Fruit fly (Drosophila melanogaster) whole organism, embryonic: Measurements from ENCODE around the gene Mst85C.

Experiments
- CG10209 ChIP-seq: fragments of 200-800 bp; sonication (Bioruptor generic); optimal IDR thresholded peaks from 3 replicates; lab custom pipeline; 2017; ENCODE audit warnings: missing biosample characterization, mild to moderate bottlenecking, missing genetic modification characterization, missing genetic modification reagents
- CG10267 ChIP-seq: fragments of 200-800 bp; sonication (Bioruptor generic); optimal IDR thresholded peaks from 2 replicates; lab custom pipeline; 2018; ENCODE audit warnings: missing biosample characterization, mild to moderate bottlenecking, missing genetic modification characterization, moderate library complexity
- CG10274 ChIP-seq: fragments of 200-800 bp; sonication (Bioruptor generic); optimal IDR thresholded peaks from 3 replicates; lab custom pipeline; 2017; ENCODE audit warnings: missing biosample characterization, mild to moderate bottlenecking, missing genetic modification characterization
- CG11398 ChIP-seq: fragments of 200-800 bp; sonication (Bioruptor generic); optimal IDR thresholded peaks from 2 replicates; lab custom pipeline; 2016; ENCODE audit warnings: missing biosample characterization, missing genetic modification characterization
- CG11560 ChIP-seq: fragments of 200-800 bp; sonication (Bioruptor generic); IDR thresholded peaks from 3 replicates; pipeline ENCODE4 v1.3.6; 2022; ENCODE audit warnings: missing biosample characterization, missing genetic modification characterization
- CG12219 ChIP-seq: fragments of 200-800 bp; sonication (Bioruptor generic); optimal IDR thresholded peaks from 3 replicates; lab custom pipeline; 2018; ENCODE audit warnings: missing biosample characterization, mild to moderate bottlenecking, missing genetic modification characterization
- CG12659 ChIP-seq: fragments of 200-800 bp; sonication (Bioruptor generic); optimal IDR thresholded peaks from 3 replicates; lab custom pipeline; 2017; ENCODE audit warnings: mild to moderate bottlenecking, missing biosample characterization, missing genetic modification reagents, missing genetic modification characterization
- CG15514 ChIP-seq: fragments of 200-800 bp; sonication (Bioruptor generic); optimal IDR thresholded peaks from 3 replicates; lab custom pipeline; 2017; ENCODE audit warnings: missing biosample characterization, missing genetic modification characterization, mild to moderate bottlenecking, moderate library complexity, missing genetic modification reagents
- CG15601 ChIP-seq: fragments of 200-800 bp; sonication (Bioruptor generic); optimal IDR thresholded peaks from 3 replicates; lab custom pipeline; 2019; ENCODE audit warnings: missing biosample characterization, mild to moderate bottlenecking, missing genetic modification characterization, moderate library complexity
- CG1602 ChIP-seq: fragments of 200-800 bp; sonication (Bioruptor generic); optimal IDR thresholded peaks from 3 replicates; lab custom pipeline; 2016; ENCODE audit warnings: missing biosample characterization, missing genetic modification characterization
- CG17186 ChIP-seq: fragments of 200-800 bp; sonication (Bioruptor generic); optimal IDR thresholded peaks from 3 replicates; lab custom pipeline; 2017; ENCODE audit warnings: missing biosample characterization, missing genetic modification reagents, missing genetic modification characterization
- CG17359 ChIP-seq: fragments of 200-800 bp; sonication (Bioruptor generic); optimal IDR thresholded peaks from 3 replicates; lab custom pipeline; 2018; ENCODE audit warnings: missing biosample characterization, mild to moderate bottlenecking, missing genetic modification characterization, moderate library complexity
- CG2875 ChIP-seq: fragments of 200-800 bp; sonication (Bioruptor generic); optimal IDR thresholded peaks from 2 replicates; lab custom pipeline; 2017; ENCODE audit warnings: missing biosample characterization, mild to moderate bottlenecking, missing genetic modification characterization, missing genetic modification reagents
- CG3726 ChIP-seq: fragments of 200-800 bp; sonication (Bioruptor generic); IDR thresholded peaks from 3 replicates; pipeline ENCODE4, ENCODE4 v1.3.6; 2022; ENCODE audit warnings: missing biosample characterization, missing genetic modification characterization
- CG3995 ChIP-seq: fragments of 200-800 bp; sonication (Bioruptor generic); optimal IDR thresholded peaks from 3 replicates; lab custom pipeline; 2016; ENCODE audit warnings: missing biosample characterization, missing genetic modification characterization
- CG4328 ChIP-seq: fragments of 200-800 bp; sonication (Bioruptor generic); optimal IDR thresholded peaks from 3 replicates; lab custom pipeline; 2017; ENCODE audit warnings: missing biosample characterization, missing genetic modification reagents, missing genetic modification characterization
- CG4424 ChIP-seq: fragments of 200-800 bp; sonication (Bioruptor generic); optimal IDR thresholded peaks from 3 replicates; lab custom pipeline; 2016; ENCODE audit warnings: missing biosample characterization, missing genetic modification characterization
- CG4617 ChIP-seq: fragments of 200-800 bp; sonication (Bioruptor generic); optimal IDR thresholded peaks from 3 replicates; lab custom pipeline; 2016; ENCODE audit warnings: missing biosample characterization, missing genetic modification characterization, borderline replicate concordance
- CG4707 ChIP-seq: fragments of 200-800 bp; sonication (Bioruptor generic); optimal IDR thresholded peaks from 2 replicates; lab custom pipeline; 2018; ENCODE audit warnings: missing biosample characterization, mild to moderate bottlenecking, missing genetic modification characterization, moderate library complexity
- CG6272 ChIP-seq: fragments of 200-800 bp; sonication (Bioruptor generic); IDR thresholded peaks from 2 replicates; pipeline ENCODE4 v1.3.6; 2022; ENCODE audit warnings: missing biosample characterization, missing genetic modification characterization
- CG8478 ChIP-seq: fragments of >200 bp; optimal IDR thresholded peaks from 2 replicates; lab custom pipeline; 2018
- Dfd ChIP-seq, 2 experiments: fragments of >200 bp; optimal IDR thresholded peaks; 2 replicates each; lab custom pipeline; 2017; ENCODE audit warnings: missing biosample characterization in 2 of 2, missing genetic modification characterization in 2 of 2
- Dp ChIP-seq: fragments of 200-800 bp; sonication (Bioruptor generic); optimal IDR thresholded peaks from 2 replicates; lab custom pipeline; 2018; ENCODE audit warnings: missing biosample characterization, mild to moderate bottlenecking, missing genetic modification characterization, moderate library complexity
- E2f2 ChIP-seq: fragments of 200-800 bp; sonication (Bioruptor generic); IDR thresholded peaks from 2 replicates; pipeline ENCODE4 v1.3.6; 2022; ENCODE audit warnings: missing biosample characterization, missing genetic modification characterization
- Hsf ChIP-seq: fragments of 200-800 bp; sonication (Bioruptor generic); optimal IDR thresholded peaks from 3 replicates; lab custom pipeline; 2016; ENCODE audit warnings: missing biosample characterization, missing genetic modification characterization
- Kr ChIP-seq: fragments of 200-800 bp; sonication (Bioruptor generic); optimal IDR thresholded peaks from 2 replicates; lab custom pipeline; 2017; ENCODE audit warnings: missing biosample characterization, mild to moderate bottlenecking, missing genetic modification characterization
- TFAM ChIP-seq: fragments of 200-800 bp; sonication (Bioruptor generic); optimal IDR thresholded peaks from 2 replicates; lab custom pipeline; 2017; ENCODE audit warnings: missing biosample characterization, missing genetic modification characterization, inconsistent platforms
- YL-1 ChIP-seq: fragments of 200-800 bp; sonication (Bioruptor generic); optimal IDR thresholded peaks from 3 replicates; lab custom pipeline; 2017; ENCODE audit warnings: missing biosample characterization, mild to moderate bottlenecking, missing genetic modification characterization
- aop ChIP-seq: fragments of 200-800 bp; sonication (Bioruptor generic); IDR thresholded peaks from 2 replicates; pipeline ENCODE4 v1.3.6; 2022; ENCODE audit warnings: missing biosample characterization, missing genetic modification characterization
- br ChIP-seq: fragments of >200 bp; optimal IDR thresholded peaks from 2 replicates; lab custom pipeline; 2017
- chinmo ChIP-seq: fragments of 200-800 bp; sonication (Bioruptor generic); IDR thresholded peaks from 4 replicates; pipeline ENCODE4 v1.3.6; 2022; ENCODE audit warnings: missing biosample characterization, missing genetic modification characterization; ENCODE audit not compliant: partially characterized antibody
- da ChIP-seq: fragments of 200-800 bp; sonication (Bioruptor generic); optimal IDR thresholded peaks from 2 replicates; lab custom pipeline; 2016; ENCODE audit warnings: missing biosample characterization, missing genetic modification characterization
- disco-r ChIP-seq: fragments of 200-800 bp; sonication (Bioruptor generic); optimal IDR thresholded peaks from 2 replicates; lab custom pipeline; 2016; ENCODE audit warnings: missing biosample characterization, missing genetic modification characterization
- emc ChIP-seq: fragments of 200-800 bp; sonication (Bioruptor generic); optimal IDR thresholded peaks from 2 replicates; lab custom pipeline; 2016; ENCODE audit warnings: missing biosample characterization, missing genetic modification characterization
- ems ChIP-seq: fragments of 200-800 bp; sonication (Bioruptor generic); optimal IDR thresholded peaks from 3 replicates; lab custom pipeline; 2016; ENCODE audit warnings: missing biosample characterization, missing genetic modification characterization
- ewg ChIP-seq: fragments of 200-800 bp; sonication (Bioruptor generic); optimal IDR thresholded peaks from 3 replicates; lab custom pipeline; 2017; ENCODE audit warnings: mild to moderate bottlenecking, missing biosample characterization, missing genetic modification reagents, missing genetic modification characterization
- fd102C ChIP-seq: fragments of 200-800 bp; sonication (Bioruptor generic); optimal IDR thresholded peaks from 2 replicates; lab custom pipeline; 2018; ENCODE audit warnings: missing biosample characterization, mild to moderate bottlenecking, missing genetic modification characterization, moderate library complexity
- insv ChIP-seq, 2 experiments: fragments of 200-800 bp; sonication (Bioruptor generic); optimal IDR thresholded peaks; 3 replicates each; lab custom pipeline; 2016 to 2018; ENCODE audit warnings: missing biosample characterization in 2 of 2, missing genetic modification characterization in 2 of 2
- jumu ChIP-seq: fragments of 200-800 bp; sonication (Bioruptor generic); optimal IDR thresholded peaks from 3 replicates; lab custom pipeline; 2016; ENCODE audit warnings: missing biosample characterization, missing genetic modification characterization
- kay ChIP-seq: fragments of 200-800 bp; sonication (Bioruptor generic); optimal IDR thresholded peaks from 2 replicates; lab custom pipeline; 2016; ENCODE audit warnings: missing biosample characterization, missing genetic modification characterization
- lilli ChIP-seq: fragments of 200-800 bp; sonication (Bioruptor generic); optimal IDR thresholded peaks from 3 replicates; lab custom pipeline; 2016; ENCODE audit warnings: missing biosample characterization, missing genetic modification characterization
- luna ChIP-seq: fragments of 200-800 bp; sonication (Bioruptor generic); optimal IDR thresholded peaks from 2 replicates; lab custom pipeline; 2016; ENCODE audit warnings: missing biosample characterization, missing genetic modification characterization
- maf-S ChIP-seq: fragments of 200-800 bp; sonication (Bioruptor generic); optimal IDR thresholded peaks from 2 replicates; lab custom pipeline; 2016; ENCODE audit warnings: missing biosample characterization, missing genetic modification characterization
- nau ChIP-seq: fragments of 200-800 bp; sonication (Bioruptor generic); optimal IDR thresholded peaks from 3 replicates; lab custom pipeline; 2017; ENCODE audit warnings: missing biosample characterization, mild to moderate bottlenecking, missing genetic modification characterization, missing genetic modification reagents
- pita ChIP-seq: fragments of 200-800 bp; sonication (Bioruptor generic); optimal IDR thresholded peaks from 2 replicates; lab custom pipeline; 2017; ENCODE audit warnings: missing biosample characterization, mild to moderate bottlenecking, missing genetic modification characterization
- pnt ChIP-seq: fragments of 200-800 bp; sonication (Bioruptor generic); optimal IDR thresholded peaks from 3 replicates; lab custom pipeline; 2016; ENCODE audit warnings: missing biosample characterization, missing genetic modification characterization
- prd ChIP-seq, 3 experiments: fragments of >200 bp in 2 of 3; fragments of 200-800 bp in 1 of 3; sonication (Bioruptor generic) in 1 of 3; optimal IDR thresholded peaks in 2 of 3; IDR thresholded peaks in 1 of 3; 2 replicates in 2 of 3; 3 replicates in 1 of 3; pipeline versions ENCODE4 v1.3.6 to Lab custom; 2017 to 2022; ENCODE audit warnings: missing biosample characterization in 1 of 3, missing genetic modification characterization in 1 of 3
- sd ChIP-seq: fragments of 200-800 bp; sonication (Bioruptor generic); optimal IDR thresholded peaks from 3 replicates; lab custom pipeline; 2018; ENCODE audit warnings: missing biosample characterization, mild to moderate bottlenecking, missing genetic modification characterization, moderate library complexity
- sim ChIP-seq: fragments of 200-800 bp; sonication (Bioruptor generic); IDR thresholded peaks from 2 replicates; pipeline ENCODE4 v1.3.6; 2022; ENCODE audit warnings: missing biosample characterization, missing genetic modification characterization
- toy ChIP-seq: fragments of 200-800 bp; sonication (Bioruptor generic); IDR thresholded peaks from 2 replicates; pipeline ENCODE4 v1.3.6; 2022; ENCODE audit warnings: missing biosample characterization, missing genetic modification characterization
- trh ChIP-seq: fragments of 200-800 bp; sonication (Bioruptor generic); optimal IDR thresholded peaks from 2 replicates; lab custom pipeline; 2016; ENCODE audit warnings: missing biosample characterization, missing genetic modification characterization
- wek ChIP-seq: fragments of 200-800 bp; sonication (Bioruptor generic); optimal IDR thresholded peaks from 3 replicates; lab custom pipeline; 2018; ENCODE audit warnings: missing biosample characterization, mild to moderate bottlenecking, missing genetic modification characterization, moderate library complexity

Mst85C gene

DNA sequence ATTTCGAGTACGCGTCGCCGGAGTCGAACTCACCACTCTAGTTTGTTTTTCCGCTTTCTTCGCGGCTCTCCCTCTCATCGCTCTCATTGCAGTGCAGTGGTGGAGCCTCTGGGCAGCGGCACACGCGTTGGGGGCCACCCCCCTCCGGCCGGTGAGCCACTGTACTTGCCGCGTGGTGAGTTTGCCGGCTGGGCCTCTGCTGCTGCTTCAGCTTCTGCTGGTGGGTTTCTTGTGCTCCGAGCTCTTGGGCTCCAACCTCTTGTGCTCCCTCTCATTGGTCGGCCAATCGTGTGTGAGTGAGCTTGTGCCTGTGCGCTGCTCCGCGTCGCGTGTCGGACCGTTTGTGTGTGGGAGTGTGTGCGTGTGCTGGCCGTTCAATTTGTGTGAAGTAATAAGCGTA is 4.6 kb downstream of the Mst85C start (continued):
- TF ChIP-seq CG4707 (peak; percentile 42), CG6272 (peak; percentile 58; the same call in 1 of the 2 replicates), Dfd (GFP tag; optimal IDR thresholded peaks at IDR 0.05; lab: Kevin White, UChicago) (no peak), CG17359 (peak; percentile 48), CG10209 (GFP tag; lab: Kevin White, UChicago) (peak; percentile 15), kay (peak; percentile 82), br (lab: Kevin White, UChicago) (no peak), nau (GFP tag; lab: Kevin White, UChicago) (peak; percentile 62), trh (no peak), sd (tag; lab: Kevin White, UChicago) (peak; percentile 51), emc (GFP tag; lab: Kevin White, UChicago) (no peak), CG10267 (no peak), da (peak; percentile 46), CG17186 (no peak), sim (GFP tag; lab: Robert Waterston, UW) (no peak), ems (peak; percentile 62), CG10274 (GFP tag; lab: Kevin White, UChicago) (no peak), CG2875 (no peak), CG8478 (no peak), CG12219 (GFP tag; lab: Kevin White, UChicago) (peak; percentile 50), ewg (no peak), Kr (GFP tag; lab: Kevin White, UChicago) (no peak), maf-S (GFP tag; lab: Kevin White, UChicago) (peak; percentile 73), wek (GFP tag; lab: Kevin White, UChicago) (peak; percentile 51), pnt (peak; percentile 57), CG11398 (GFP tag; lab: Kevin White, UChicago) (peak; percentile 32), toy (no peak), CG15601 (tag; lab: Kevin White, UChicago) (no peak), lilli (GFP tag; lab: Kevin White, UChicago) (peak; percentile 85), insv (GFP tag; optimal IDR thresholded peaks at IDR 0.05; lab: Kevin White, UChicago) (no peak), aop (no peak), prd (optimal IDR thresholded peaks at IDR 0.05; lab: Kevin White, UChicago) (no peak), prd (GFP tag; IDR thresholded peaks at IDR 0.05; lab: Robert Waterston, UW) (no peak), CG3726 (no peak), CG3995 (no peak), YL-1 (GFP tag; lab: Kevin White, UChicago) (no peak), CG11560 (no peak), fd102C (no peak), jumu (GFP tag; lab: Kevin White, UChicago) (peak; percentile 73), chinmo (GFP tag; lab: Robert Waterston, UW) (no peak), CG4328 (GFP tag; lab: Kevin White, UChicago) (peak; percentile 8), luna (GFP tag; lab: Kevin White, UChicago) (no peak), pita (GFP tag; lab: Kevin White, UChicago) (no peak), E2f2 (GFP tag; lab: Robert Waterston, UW) (no peak), CG15514 (GFP tag; lab: Kevin White, UChicago) (peak; percentile 72), CG1602 (peak; percentile 7), CG12659 (GFP tag; lab: Kevin White, UChicago) (no peak), CG4617 (GFP tag; lab: Kevin White, UChicago) (no peak), Dp (GFP tag; lab: Kevin White, UChicago) (no peak), disco-r (no peak), Hsf (peak; percentile 41), CG4424 (peak; percentile 23), TFAM (GFP tag; lab: Kevin White, UChicago) (no peak)
